Fruit fly (Drosophila melanogaster): ENCODE results near the gene elg1.

The elg1 gene

dm6 chr3L:16105528-16105927 is 26.3 kb upstream of the elg1 start, which contains the start of the genes IntS9 and CG43295 (continued):
- peak; percentile 65 for TF ChIP-seq CG3847 (GFP tag; IDR thresholded peaks at IDR 0.05)
- peak; percentile 89 for TF ChIP-seq ind (GFP tag; optimal IDR thresholded peaks at IDR 0.05)
- TF ChIP-seq dm (GFP tag; optimal IDR thresholded peaks at IDR 0.05): peak; percentile 74
- peak; percentile 56 for TF ChIP-seq CG7987 (GFP tag; optimal IDR thresholded peaks at IDR 0.05)
- peak; percentile 86 for TF ChIP-seq bab2 (GFP tag; optimal IDR thresholded peaks at IDR 0.05)
- peak; percentile 75 for TF ChIP-seq CG10462 (GFP tag; optimal IDR thresholded peaks at IDR 0.05)
- TF ChIP-seq pho (GFP tag; optimal IDR thresholded peaks at IDR 0.05): peak; percentile 80
- peak; percentile 84 for TF ChIP-seq H2.0 (GFP tag; IDR thresholded peaks at IDR 0.05)

dm6 chr3L:16112069-16112820 is 19.6 kb upstream of the elg1 start, which contains the start of gene Zn72D:
Zn72D (minus strand) TSS chr3L:16112626.
- peak; percentile 35 for TF ChIP-seq Med (GFP tag)
- no peak for TF ChIP-seq slou (GFP tag; optimal IDR thresholded peaks at IDR 0.05)
- TF ChIP-seq z (GFP tag; IDR thresholded peaks at IDR 0.05): no peak
- peak; percentile 26 for TF ChIP-seq CG2116 (GFP tag; optimal IDR thresholded peaks at IDR 0.05)
- TF ChIP-seq Abd-B (GFP tag; optimal IDR thresholded peaks at IDR 0.05): no peak
- TF ChIP-seq CG6175 (GFP tag; IDR thresholded peaks at IDR 0.05): no peak
- peak; percentile 64 for TF ChIP-seq CG4617 (GFP tag; optimal IDR thresholded peaks at IDR 0.05; ENCODE audit: borderline replicate concordance)
- TF ChIP-seq CG11456 (GFP tag; IDR thresholded peaks at IDR 0.05): no peak
- TF ChIP-seq dati (GFP tag; IDR thresholded peaks at IDR 0.05): no peak
- no peak for TF ChIP-seq CG14965 (GFP tag; optimal IDR thresholded peaks at IDR 0.05; ENCODE audit: borderline replicate concordance)
- TF ChIP-seq Dref (GFP tag; IDR thresholded peaks at IDR 0.05): peak; percentile 49
- peak; percentile 47 for TF ChIP-seq nom (GFP tag; optimal IDR thresholded peaks at IDR 0.05)
- peak; percentile 28; the same call in 1 of the 3 replicates for TF ChIP-seq row (GFP tag; IDR thresholded peaks at IDR 0.05)
- no peak for TF ChIP-seq Nf-YC (tag; optimal IDR thresholded peaks at IDR 0.05)
- no peak for TF ChIP-seq chinmo (GFP tag; IDR thresholded peaks at IDR 0.05; ENCODE audit: partially characterized antibody)
- no peak for TF ChIP-seq scrt (GFP tag; optimal IDR thresholded peaks at IDR 0.05)
- no peak for TF ChIP-seq CG18011 (GFP tag; optimal IDR thresholded peaks at IDR 0.05)
- no peak for TF ChIP-seq luna (GFP tag; optimal IDR thresholded peaks at IDR 0.05)
- peak; percentile 15 for TF ChIP-seq Fer1 (GFP tag; optimal IDR thresholded peaks at IDR 0.05)
- no peak for TF ChIP-seq CG1832 (GFP tag; optimal IDR thresholded peaks at IDR 0.05)
- TF ChIP-seq pzg (GFP tag; optimal IDR thresholded peaks at IDR 0.05): peak; percentile 53
- no peak for TF ChIP-seq CG10274 (GFP tag; optimal IDR thresholded peaks at IDR 0.05)
- TF ChIP-seq CG6689 (GFP tag; IDR thresholded peaks at IDR 0.05): no peak
- peak; percentile 6; the same call in 2 of the 3 replicates for TF ChIP-seq Opbp (GFP tag; IDR thresholded peaks at IDR 0.05; ENCODE audit: partially characterized antibody)
- no peak for TF ChIP-seq CG17186 (GFP tag; optimal IDR thresholded peaks at IDR 0.05)
- TF ChIP-seq Fer3 (tag; optimal IDR thresholded peaks at IDR 0.05): no peak
- TF ChIP-seq salm (tag; optimal IDR thresholded peaks at IDR 0.05): no peak
- no peak for TF ChIP-seq CG10654 (GFP tag; optimal IDR thresholded peaks at IDR 0.05)
- no peak for TF ChIP-seq CG10543 (GFP tag; optimal IDR thresholded peaks at IDR 0.05)
- peak; percentile 22 for TF ChIP-seq CG7271 (tag; optimal IDR thresholded peaks at IDR 0.05)
- no peak for TF ChIP-seq CG4820 (GFP tag; optimal IDR thresholded peaks at IDR 0.05)
- peak; percentile 1 for TF ChIP-seq CG34376 (GFP tag; optimal IDR thresholded peaks at IDR 0.05)
- TF ChIP-seq sens (GFP tag): peak; percentile 44
- no peak for TF ChIP-seq Nf-YA (GFP tag; IDR thresholded peaks at IDR 0.05)
- no peak for TF ChIP-seq CG15269 (tag; optimal IDR thresholded peaks at IDR 0.05)
- no peak for TF ChIP-seq sc (optimal IDR thresholded peaks at IDR 0.05)
- TF ChIP-seq sc (GFP tag; optimal IDR thresholded peaks at IDR 0.05): no peak
- TF ChIP-seq eyg (GFP tag; optimal IDR thresholded peaks at IDR 0.05): no peak
- TF ChIP-seq CG4707 (GFP tag; optimal IDR thresholded peaks at IDR 0.05): no peak
- no peak for TF ChIP-seq bbx (GFP tag; IDR thresholded peaks at IDR 0.05; ENCODE audit: partially characterized antibody)
- TF ChIP-seq H15 (GFP tag; IDR thresholded peaks at IDR 0.05): no peak
